Worm (Caenorhabditis elegans) whole organism, midembryonic: ENCODE measurements around the gene srj-14.

Experiments
- klf-2 ChIP-seq: fragments of 200-800 bp; sonication (Bioruptor generic); conservative IDR thresholded peaks from 2 replicates; pipeline ENCODE4 v1.3.6; 2022; ENCODE audit warnings: missing genetic modification reagents, missing genetic modification characterization, missing compliant biosample characterization
- tab-1 ChIP-seq: fragments of 200-800 bp; sonication (Bioruptor generic); IDR thresholded peaks from 2 replicates; pipeline ENCODE4 v1.3.6; 2022; ENCODE audit warnings: missing genetic modification characterization, missing compliant biosample characterization
- ztf-29 ChIP-seq: fragments of 200-800 bp; sonication (Bioruptor generic); IDR thresholded peaks from 2 replicates; pipeline ENCODE4 v1.3.6; 2022; ENCODE audit warnings: missing genetic modification reagents, missing genetic modification characterization, missing compliant biosample characterization

ce11 chrV:7403501-7403900, 34.0 kb downstream of the srj-14 start:
- TF ChIP-seq tab-1 (GFP tag; lab: Robert Waterston, UW), result no peak
- no peak for TF ChIP-seq ztf-29 (GFP tag; lab: Robert Waterston, UW)
- no peak for TF ChIP-seq klf-2
